Fruit fly (Drosophila melanogaster): ENCODE data around the gene CG8072.

Gene CG8072

dm6 chr3L:10185924-10186323, 34.3 kb downstream of the CG8072 start, which contains the start of gene dpr10 (continued):
- TF ChIP-seq so (GFP tag; IDR thresholded peaks at IDR 0.05) (0 out of 3 replicates have a peak, but pooled peaks have one; percentile 33), zen (tag; optimal IDR thresholded peaks at IDR 0.05) (no peak), knrl (GFP tag; IDR thresholded peaks at IDR 0.05; ENCODE audit: partially characterized antibody) (peak; percentile 31; the same call in 1 of the 3 replicates), disco-r (GFP tag; optimal IDR thresholded peaks at IDR 0.05) (no peak), CG15479 (GFP tag; optimal IDR thresholded peaks at IDR 0.05) (no peak), nerfin-1 (tag; optimal IDR thresholded peaks at IDR 0.05) (no peak), Dfd (GFP tag; optimal IDR thresholded peaks at IDR 0.05) (no peak), Sox100B (GFP tag; optimal IDR thresholded peaks at IDR 0.05) (no peak), Bdp1 (GFP tag; optimal IDR thresholded peaks at IDR 0.05) (no peak), crp (GFP tag; optimal IDR thresholded peaks at IDR 0.05) (no peak), CG11723 (GFP tag; optimal IDR thresholded peaks at IDR 0.05) (no peak), Xrp1 (GFP tag; IDR thresholded peaks at IDR 0.05) (no peak), dysf (GFP tag; IDR thresholded peaks at IDR 0.05) (no peak), ssp (GFP tag; IDR thresholded peaks at IDR 0.05) (no peak), Sry-δ (GFP tag; optimal IDR thresholded peaks at IDR 0.05) (no peak), sd (tag; optimal IDR thresholded peaks at IDR 0.05) (peak; percentile 4), tx (GFP tag; optimal IDR thresholded peaks at IDR 0.05) (no peak), CG31388 (GFP tag; optimal IDR thresholded peaks at IDR 0.05) (no peak), Lim3 (GFP tag; IDR thresholded peaks at IDR 0.05) (no peak), Camta (GFP tag; optimal IDR thresholded peaks at IDR 0.05) (no peak), Ets65A (GFP tag) (peak; percentile 88), gfzf (GFP tag; optimal IDR thresholded peaks at IDR 0.05) (no peak), CG32532 (GFP tag; IDR thresholded peaks at IDR 0.05) (0 out of 2 replicates have a peak, but pooled peaks have one; percentile 8), zfh1 (GFP tag; IDR thresholded peaks at IDR 0.05) (no peak), vnd (GFP tag; IDR thresholded peaks at IDR 0.05; ENCODE audit: partially characterized antibody) (no peak), CG1647 (GFP tag; optimal IDR thresholded peaks at IDR 0.05) (no peak), CG14014 (GFP tag; IDR thresholded peaks at IDR 0.05) (no peak), org-1 (GFP tag; optimal IDR thresholded peaks at IDR 0.05) (no peak), CG9215 (GFP tag; IDR thresholded peaks at IDR 0.05) (no peak), Mad (GFP tag; optimal IDR thresholded peaks at IDR 0.05) (no peak), CG9932 (GFP tag; IDR thresholded peaks at IDR 0.05) (no peak), wor (GFP tag; IDR thresholded peaks at IDR 0.05) (no peak), CG10543 (GFP tag; optimal IDR thresholded peaks at IDR 0.05) (peak; percentile 37), CG9609 (GFP tag; optimal IDR thresholded peaks at IDR 0.05) (no peak), wek (GFP tag; optimal IDR thresholded peaks at IDR 0.05) (no peak), CG12071 (GFP tag; optimal IDR thresholded peaks at IDR 0.05) (peak; percentile 26), Bgb (GFP tag; IDR thresholded peaks at IDR 0.05; ENCODE audit: partially characterized antibody) (peak; percentile 33; the same call in 1 of the 2 replicates), nmo (GFP tag; optimal IDR thresholded peaks at IDR 0.05) (no peak), eve (GFP tag; optimal IDR thresholded peaks at IDR 0.05) (no peak), sens (GFP tag) (no peak), D19B (GFP tag; optimal IDR thresholded peaks at IDR 0.05) (no peak), Dbx (GFP tag; IDR thresholded peaks at IDR 0.05) (no peak), hth (optimal IDR thresholded peaks at IDR 0.05) (no peak), CG10321 (GFP tag; IDR thresholded peaks at IDR 0.05) (no peak), CG7963 (GFP tag; IDR thresholded peaks at IDR 0.05; ENCODE audit: partially characterized antibody) (no peak), CG18599 (GFP tag; optimal IDR thresholded peaks at IDR 0.05) (no peak), Eip74EF (GFP tag; optimal IDR thresholded peaks at IDR 0.05) (no peak), CG16779 (GFP tag; IDR thresholded peaks at IDR 0.05) (peak; percentile 63; the same call in 1 of the 2 replicates), CG14710 (tag; optimal IDR thresholded peaks at IDR 0.05) (no peak), h (optimal IDR thresholded peaks at IDR 0.05) (no peak), Fer3 (tag; optimal IDR thresholded peaks at IDR 0.05) (no peak), Sox102F (GFP tag; optimal IDR thresholded peaks at IDR 0.05) (no peak)
